Comparison of ENCODE assay signal across 1 fruit fly cellular context in genomic region chrX:4197463-4197862, dm6.
A peak's percentile ranks its signal among the peaks of the same experiment; 100 is the strongest.
TF ChIP-seq lines count a peak whose summit lies in the region.

No protein-coding gene starts in this region.

TF ChIP-seq in whole organism, embryonic, 481 proteins besides CTCF, POLR2A, EP300 and RAD21 (continued from another document):
- TF ChIP-seq mam (GFP tag; optimal IDR thresholded peaks at IDR 0.05; lab: Kevin White, UChicago) (no peak), ranshi (GFP tag; IDR thresholded peaks at IDR 0.05; lab: Robert Waterston, UW) (peak; percentile 30; the same call in 1 of the 2 replicates), ERR (GFP tag; optimal IDR thresholded peaks at IDR 0.05; lab: Kevin White, UChicago) (no peak), Hr3 (GFP tag; optimal IDR thresholded peaks at IDR 0.05; lab: Kevin White, UChicago) (no peak), CG4707 (GFP tag; optimal IDR thresholded peaks at IDR 0.05; lab: Kevin White, UChicago) (no peak), ase (GFP tag; IDR thresholded peaks at IDR 0.05; lab: Robert Waterston, UW) (no peak), CG32772 (GFP tag; IDR thresholded peaks at IDR 0.05; lab: Robert Waterston, UW) (0 out of 2 replicates have a peak, but pooled peaks have one; percentile 25), CG6854 (GFP tag; optimal IDR thresholded peaks at IDR 0.05; lab: Kevin White, UChicago) (no peak), CG5180 (GFP tag; optimal IDR thresholded peaks at IDR 0.05; lab: Kevin White, UChicago) (no peak), CG12942 (GFP tag; optimal IDR thresholded peaks at IDR 0.05; lab: Kevin White, UChicago) (no peak), hkb (optimal IDR thresholded peaks at IDR 0.05; lab: Kevin White, UChicago) (no peak), hkb (GFP tag; IDR thresholded peaks at IDR 0.05; lab: Robert Waterston, UW) (peak; percentile 44; the same call in 1 of the 2 replicates), ind (GFP tag; optimal IDR thresholded peaks at IDR 0.05; lab: Kevin White, UChicago) (no peak), eve (GFP tag; optimal IDR thresholded peaks at IDR 0.05; lab: Kevin White, UChicago) (no peak), maf-S (GFP tag; optimal IDR thresholded peaks at IDR 0.05; lab: Kevin White, UChicago) (no peak), CG1602 (GFP tag; optimal IDR thresholded peaks at IDR 0.05; lab: Kevin White, UChicago) (no peak), CG14014 (GFP tag; IDR thresholded peaks at IDR 0.05; lab: Robert Waterston, UW) (no peak), CG12219 (GFP tag; optimal IDR thresholded peaks at IDR 0.05; lab: Kevin White, UChicago) (no peak), Awh (GFP tag; IDR thresholded peaks at IDR 0.05; lab: Robert Waterston, UW) (0 out of 2 replicates have a peak, but pooled peaks have one; percentile 13), croc (GFP tag; conservative IDR thresholded peaks at IDR 0.05; lab: Robert Waterston, UW) (no peak), CG2875 (GFP tag; optimal IDR thresholded peaks at IDR 0.05; lab: Kevin White, UChicago) (no peak), Fer1 (GFP tag; optimal IDR thresholded peaks at IDR 0.05; lab: Kevin White, UChicago) (no peak), zfh2 (GFP tag; optimal IDR thresholded peaks at IDR 0.05; lab: Kevin White, UChicago) (no peak), CG4404 (GFP tag; IDR thresholded peaks at IDR 0.05; lab: Robert Waterston, UW) (peak; percentile 30; the same call in 1 of the 2 replicates), tio (GFP tag; optimal IDR thresholded peaks at IDR 0.05; lab: Kevin White, UChicago) (no peak), CG7987 (GFP tag; optimal IDR thresholded peaks at IDR 0.05; lab: Kevin White, UChicago) (no peak), ttk (GFP tag; IDR thresholded peaks at IDR 0.05; lab: Robert Waterston, UW) (0 out of 2 replicates have a peak, but pooled peaks have one; percentile 9), Myb (GFP tag; optimal IDR thresholded peaks at IDR 0.05; lab: Kevin White, UChicago) (no peak), CG10979 (tag; optimal IDR thresholded peaks at IDR 0.05; lab: Kevin White, UChicago) (peak; percentile 19), CG11560 (tag; IDR thresholded peaks at IDR 0.05; lab: Robert Waterston, UW) (no peak), CG32767 (GFP tag; IDR thresholded peaks at IDR 0.05; lab: Robert Waterston, UW) (0 out of 2 replicates have a peak, but pooled peaks have one; percentile 47), CG10431 (GFP tag; optimal IDR thresholded peaks at IDR 0.05; lab: Kevin White, UChicago) (no peak), dmrt11E (tag; optimal IDR thresholded peaks at IDR 0.05; lab: Kevin White, UChicago) (peak; percentile 36), Deaf1 (tag; optimal IDR thresholded peaks at IDR 0.05; lab: Kevin White, UChicago) (no peak), CG17361 (GFP tag; IDR thresholded peaks at IDR 0.05; lab: Robert Waterston, UW) (no peak), tx (GFP tag; optimal IDR thresholded peaks at IDR 0.05; lab: Kevin White, UChicago) (no peak), CG17829 (tag; optimal IDR thresholded peaks at IDR 0.05; lab: Kevin White, UChicago) (peak; percentile 32), Oli (tag; optimal IDR thresholded peaks at IDR 0.05; lab: Kevin White, UChicago) (peak; percentile 5), ci (GFP tag; IDR thresholded peaks at IDR 0.05; lab: Robert Waterston, UW) (peak; percentile 34; the same call in 1 of the 3 replicates), CG2202 (tag; optimal IDR thresholded peaks at IDR 0.05; lab: Kevin White, UChicago) (no peak), CG2889 (GFP tag; IDR thresholded peaks at IDR 0.05; lab: Robert Waterston, UW) (no peak), CG14441 (GFP tag; IDR thresholded peaks at IDR 0.05; lab: Robert Waterston, UW) (no peak), CG8290 (GFP tag; optimal IDR thresholded peaks at IDR 0.05; lab: Kevin White, UChicago) (no peak), CG8290 (tag; optimal IDR thresholded peaks at IDR 0.05; lab: Kevin White, UChicago) (no peak), CG9609 (GFP tag; optimal IDR thresholded peaks at IDR 0.05; lab: Kevin White, UChicago) (no peak), CG18011 (GFP tag; optimal IDR thresholded peaks at IDR 0.05; lab: Kevin White, UChicago) (no peak), chif (GFP tag; optimal IDR thresholded peaks at IDR 0.05; lab: Kevin White, UChicago) (no peak), vnd (GFP tag; IDR thresholded peaks at IDR 0.05; lab: Robert Waterston, UW; ENCODE audit: partially characterized antibody) (no peak), Ets65A (GFP tag; lab: Kevin White, UChicago) (no peak), zfh1 (GFP tag; IDR thresholded peaks at IDR 0.05; lab: Robert Waterston, UW) (peak; percentile 63; the same call in 2 of the 3 replicates), fd64A (GFP tag; optimal IDR thresholded peaks at IDR 0.05; lab: Kevin White, UChicago) (no peak), CG15514 (GFP tag; optimal IDR thresholded peaks at IDR 0.05; lab: Kevin White, UChicago) (no peak), CG17385 (GFP tag; optimal IDR thresholded peaks at IDR 0.05; lab: Kevin White, UChicago) (no peak), pros (GFP tag; optimal IDR thresholded peaks at IDR 0.05; lab: Kevin White, UChicago) (no peak), Meics (GFP tag; optimal IDR thresholded peaks at IDR 0.05; lab: Kevin White, UChicago) (no peak), dysf (GFP tag; IDR thresholded peaks at IDR 0.05; lab: Robert Waterston, UW) (no peak), CG6689 (GFP tag; IDR thresholded peaks at IDR 0.05; lab: Robert Waterston, UW) (peak; percentile 43; the same call in 1 of the 2 replicates), Elba2 (GFP tag; optimal IDR thresholded peaks at IDR 0.05; lab: Kevin White, UChicago) (no peak), CG15011 (GFP tag; optimal IDR thresholded peaks at IDR 0.05; lab: Kevin White, UChicago) (no peak), sqz (GFP tag; optimal IDR thresholded peaks at IDR 0.05; lab: Kevin White, UChicago) (no peak), Tbp (GFP tag; optimal IDR thresholded peaks at IDR 0.05; lab: Kevin White, UChicago) (no peak), CG2712 (tag; optimal IDR thresholded peaks at IDR 0.05; lab: Kevin White, UChicago) (peak; percentile 45), CG14667 (GFP tag; IDR thresholded peaks at IDR 0.05; lab: Robert Waterston, UW) (peak; percentile 48), CG7745 (tag; optimal IDR thresholded peaks at IDR 0.05; lab: Kevin White, UChicago) (no peak), CG4328 (GFP tag; optimal IDR thresholded peaks at IDR 0.05; lab: Kevin White, UChicago) (no peak), CG2120 (GFP tag; optimal IDR thresholded peaks at IDR 0.05; lab: Kevin White, UChicago) (no peak), crp (GFP tag; optimal IDR thresholded peaks at IDR 0.05; lab: Kevin White, UChicago) (no peak), sisA (GFP tag; IDR thresholded peaks at IDR 0.05; lab: Robert Waterston, UW) (peak; percentile 40; the same call in 1 of the 2 replicates), bsh (GFP tag; optimal IDR thresholded peaks at IDR 0.05; lab: Kevin White, UChicago) (peak in 1 of 2 experiments; percentile 53), CG8388 (GFP tag; optimal IDR thresholded peaks at IDR 0.05; lab: Kevin White, UChicago) (peak; percentile 3), CG11247 (GFP tag; IDR thresholded peaks at IDR 0.05; lab: Robert Waterston, UW) (no peak), CG12744 (GFP tag; optimal IDR thresholded peaks at IDR 0.05; lab: Kevin White, UChicago) (no peak), tap (tag; optimal IDR thresholded peaks at IDR 0.05; lab: Kevin White, UChicago) (no peak), sd (tag; optimal IDR thresholded peaks at IDR 0.05; lab: Kevin White, UChicago) (no peak), dan (GFP tag; IDR thresholded peaks at IDR 0.05; lab: Robert Waterston, UW) (no peak), gem (tag; optimal IDR thresholded peaks at IDR 0.05; lab: Kevin White, UChicago) (peak; percentile 41), pita (GFP tag; optimal IDR thresholded peaks at IDR 0.05; lab: Kevin White, UChicago) (no peak), D19B (GFP tag; optimal IDR thresholded peaks at IDR 0.05; lab: Kevin White, UChicago) (no peak), CG11504 (tag; optimal IDR thresholded peaks at IDR 0.05; lab: Kevin White, UChicago) (peak; percentile 34), CG6272 (GFP tag; IDR thresholded peaks at IDR 0.05; lab: Robert Waterston, UW) (no peak), Doc3 (GFP tag; IDR thresholded peaks at IDR 0.05; lab: Robert Waterston, UW; ENCODE audit: partially characterized antibody) (no peak), CG18262 (tag; optimal IDR thresholded peaks at IDR 0.05; lab: Kevin White, UChicago) (peak; percentile 31), dimm (GFP tag; IDR thresholded peaks at IDR 0.05; lab: Robert Waterston, UW) (no peak), Sry-δ (GFP tag; optimal IDR thresholded peaks at IDR 0.05; lab: Kevin White, UChicago) (no peak), mirr (GFP tag; optimal IDR thresholded peaks at IDR 0.05; lab: Kevin White, UChicago) (no peak), sim (GFP tag; IDR thresholded peaks at IDR 0.05; lab: Robert Waterston, UW) (no peak), row (GFP tag; IDR thresholded peaks at IDR 0.05; lab: Robert Waterston, UW) (peak; percentile 47; the same call in 2 of the 3 replicates), NfI (GFP tag; optimal IDR thresholded peaks at IDR 0.05; lab: Kevin White, UChicago) (no peak), ato (GFP tag; IDR thresholded peaks at IDR 0.05; lab: Robert Waterston, UW; ENCODE audit: partially characterized antibody) (no peak), prd (optimal IDR thresholded peaks at IDR 0.05; lab: Kevin White, UChicago) (no peak), prd (GFP tag; IDR thresholded peaks at IDR 0.05; lab: Robert Waterston, UW) (peak; percentile 62; the same call in 2 of the 3 replicates), luna (GFP tag; optimal IDR thresholded peaks at IDR 0.05; lab: Kevin White, UChicago) (no peak), odd (GFP tag; optimal IDR thresholded peaks at IDR 0.05; lab: Kevin White, UChicago) (no peak), Dad (GFP tag; optimal IDR thresholded peaks at IDR 0.05; lab: Kevin White, UChicago) (no peak), CG6683 (GFP tag; optimal IDR thresholded peaks at IDR 0.05; lab: Kevin White, UChicago) (no peak), shn (GFP tag; optimal IDR thresholded peaks at IDR 0.05; lab: Kevin White, UChicago) (no peak), H2.0 (GFP tag; IDR thresholded peaks at IDR 0.05; lab: Robert Waterston, UW) (0 out of 2 replicates have a peak, but pooled peaks have one; percentile 19), corto (GFP tag; optimal IDR thresholded peaks at IDR 0.05; lab: Kevin White, UChicago) (no peak), ftz-f1 (GFP tag; optimal IDR thresholded peaks at IDR 0.05; lab: Kevin White, UChicago) (no peak), E2f1 (GFP tag; IDR thresholded peaks at IDR 0.05; lab: Robert Waterston, UW) (0 out of 2 replicates have a peak, but pooled peaks have one; percentile 14), CG13775 (GFP tag; optimal IDR thresholded peaks at IDR 0.05; lab: Kevin White, UChicago) (no peak), inv (GFP tag; IDR thresholded peaks at IDR 0.05; lab: Robert Waterston, UW; ENCODE audit: partially characterized antibody) (no peak), Ada2b (GFP tag; IDR thresholded peaks at IDR 0.05; lab: Robert Waterston, UW) (0 out of 2 replicates have a peak, but pooled peaks have one; percentile 35), CG10959 (GFP tag; IDR thresholded peaks at IDR 0.05; lab: Robert Waterston, UW) (no peak), HLH54F (GFP tag; optimal IDR thresholded peaks at IDR 0.05; lab: Kevin White, UChicago) (no peak), Hsf (GFP tag; optimal IDR thresholded peaks at IDR 0.05; lab: Kevin White, UChicago) (peak; percentile 0), CG11085 (GFP tag; IDR thresholded peaks at IDR 0.05; lab: Robert Waterston, UW) (no peak), bigmax (GFP tag; optimal IDR thresholded peaks at IDR 0.05; lab: Kevin White, UChicago) (no peak), CG18599 (GFP tag; optimal IDR thresholded peaks at IDR 0.05; lab: Kevin White, UChicago) (no peak), CG12391 (tag; optimal IDR thresholded peaks at IDR 0.05; lab: Kevin White, UChicago) (peak; percentile 11), en (GFP tag; optimal IDR thresholded peaks at IDR 0.05; lab: Kevin White, UChicago) (no peak), Doc2 (GFP tag; IDR thresholded peaks at IDR 0.05; lab: Robert Waterston, UW) (no peak), CG7372 (GFP tag; IDR thresholded peaks at IDR 0.05; lab: Robert Waterston, UW) (no peak), Xrp1 (GFP tag; IDR thresholded peaks at IDR 0.05; lab: Robert Waterston, UW) (peak; percentile 59), Ptx1 (GFP tag; IDR thresholded peaks at IDR 0.05; lab: Robert Waterston, UW) (peak; percentile 55), seq (GFP tag; IDR thresholded peaks at IDR 0.05; lab: Robert Waterston, UW) (0 out of 2 replicates have a peak, but pooled peaks have one; percentile 17), CG5245 (GFP tag; optimal IDR thresholded peaks at IDR 0.05; lab: Kevin White, UChicago) (peak; percentile 3), peb (GFP tag; IDR thresholded peaks at IDR 0.05; lab: Robert Waterston, UW) (0 out of 2 replicates have a peak, but pooled peaks have one; percentile 25), Nf-YB (GFP tag; optimal IDR thresholded peaks at IDR 0.05; lab: Kevin White, UChicago) (no peak), CG10267 (tag; optimal IDR thresholded peaks at IDR 0.05; lab: Kevin White, UChicago) (no peak), CG7928 (GFP tag; optimal IDR thresholded peaks at IDR 0.05; lab: Kevin White, UChicago) (no peak), unpg (GFP tag; optimal IDR thresholded peaks at IDR 0.05; lab: Kevin White, UChicago) (peak; percentile 24), GATAe (GFP tag; conservative IDR thresholded peaks at IDR 0.05; lab: Robert Waterston, UW) (no peak), amos (GFP tag; IDR thresholded peaks at IDR 0.05; lab: Robert Waterston, UW; ENCODE audit: partially characterized antibody) (no peak), p53 (GFP tag; optimal IDR thresholded peaks at IDR 0.05; lab: Kevin White, UChicago) (no peak), dpn (GFP tag; optimal IDR thresholded peaks at IDR 0.05; lab: Kevin White, UChicago) (peak in 1 of 2 experiments; percentile 13), CG10366 (GFP tag; IDR thresholded peaks at IDR 0.05; lab: Robert Waterston, UW) (no peak; the same call in 1 of the 2 replicates)
